Worm (Caenorhabditis elegans) whole organism, mixed stage, embryonic: ENCODE results near the gene F10E9.4.
A peak's percentile ranks its signal among the peaks of the same experiment; 100 is the strongest.

Experiments
- ceh-43 ChIP-seq: fragments of 200-800 bp; sonication (Bioruptor generic); optimal IDR thresholded peaks from 2 replicates; lab custom pipeline; 2018; ENCODE audit warnings: mild to moderate bottlenecking, missing genetic modification characterization, moderate library complexity, missing compliant biosample characterization
- ceh-83 ChIP-seq: fragments of 200-800 bp; sonication (Bioruptor generic); optimal IDR thresholded peaks from 2 replicates; lab custom pipeline; 2018; ENCODE audit warnings: mild to moderate bottlenecking, missing genetic modification characterization, missing compliant biosample characterization
- ham-2 ChIP-seq: fragments of 200-800 bp; sonication (Bioruptor generic); optimal IDR thresholded peaks from 2 replicates; lab custom pipeline; 2018; ENCODE audit warnings: mild to moderate bottlenecking, missing genetic modification characterization, missing compliant biosample characterization
- hlh-1 ChIP-seq: fragments of 150-350 bp; optimal IDR thresholded peaks from 2 replicates; lab custom pipeline; 2014; ENCODE audit warnings: missing biosample characterization, missing genetic modification reagents, missing genetic modification characterization
- lin-13 ChIP-seq: fragments of 150-350 bp; optimal IDR thresholded peaks from 2 replicates; lab custom pipeline; 2014; ENCODE audit warnings: missing biosample characterization, missing genetic modification characterization
- mab-5 ChIP-seq: fragments of 150-350 bp; optimal IDR thresholded peaks from 2 replicates; lab custom pipeline; 2014; ENCODE audit warnings: missing biosample characterization, missing genetic modification characterization
- nhr-76 ChIP-seq: sonication (generic microtip); optimal IDR thresholded peaks from 2 replicates; lab custom pipeline; 2017; ENCODE audit warnings: missing biosample characterization, missing genetic modification characterization
- snpc-4 ChIP-seq: fragments of 150-350 bp; optimal IDR thresholded peaks from 2 replicates; lab custom pipeline; 2014; ENCODE audit warnings: missing biosample characterization, missing genetic modification characterization
- unc-39 ChIP-seq: fragments of 150-350 bp; optimal IDR thresholded peaks from 2 replicates; lab custom pipeline; 2014; ENCODE audit warnings: missing biosample characterization, missing genetic modification characterization
- unc-62 ChIP-seq: fragments of 150-350 bp; optimal IDR thresholded peaks from 2 replicates; lab custom pipeline; 2014; ENCODE audit warnings: missing biosample characterization, missing genetic modification reagents, missing genetic modification characterization
- ztf-11 ChIP-seq: fragments of 150-350 bp; optimal IDR thresholded peaks from 2 replicates; lab custom pipeline; 2014; ENCODE audit warnings: missing biosample characterization, missing genetic modification characterization

DNA sequence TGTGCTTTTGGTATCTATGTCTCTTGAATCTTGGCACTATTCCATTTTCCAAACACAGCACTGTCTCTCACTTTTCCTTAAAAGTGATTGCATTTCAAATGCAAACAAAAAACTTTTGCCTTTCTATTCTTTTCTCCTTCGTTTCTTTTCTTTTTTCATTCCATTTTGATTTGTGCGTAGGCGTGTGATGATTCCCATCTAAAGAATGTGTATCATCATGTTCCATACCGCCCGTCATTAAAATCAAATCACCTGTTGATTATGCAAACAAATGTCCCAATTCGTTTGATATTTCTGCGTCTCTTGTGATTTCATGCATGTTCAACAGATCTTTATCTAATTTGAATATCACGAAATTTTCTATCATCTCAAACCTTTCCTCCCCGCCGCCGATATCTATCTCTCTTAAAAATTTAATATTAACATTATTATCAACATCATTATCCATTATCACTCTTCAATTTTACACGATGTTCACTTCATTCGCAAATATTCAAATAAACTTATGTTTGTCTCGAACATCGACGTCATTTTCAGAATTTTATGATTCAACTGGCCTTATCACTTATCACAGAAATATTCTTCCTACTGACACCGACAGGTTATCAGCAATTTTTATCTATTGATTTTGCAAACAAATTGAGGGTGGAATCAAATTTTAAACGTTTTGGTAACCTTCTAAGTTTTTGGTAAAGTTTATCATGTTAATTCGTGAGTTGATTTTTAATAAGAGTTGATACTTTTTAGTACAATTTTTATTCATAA, 16.9 kb upstream of the F10E9.4 start:
- peak; percentile 11 for TF ChIP-seq unc-62 (GFP tag; lab: Kevin White, UChicago)
- TF ChIP-seq hlh-1 (tag; lab: Kevin White, UChicago), result no peak
- TF ChIP-seq ceh-43 (GFP tag; lab: Kevin White, UChicago), result no peak
- no peak for TF ChIP-seq ham-2 (GFP tag; lab: Kevin White, UChicago)
- TF ChIP-seq unc-39 (tag; lab: Kevin White, UChicago), result no peak
- no peak for TF ChIP-seq mab-5 (tag; lab: Kevin White, UChicago)
- TF ChIP-seq snpc-4, result no peak
- no peak for TF ChIP-seq ceh-83 (GFP tag; lab: Kevin White, UChicago)
- TF ChIP-seq nhr-76 (tag; lab: Kevin White, UChicago), result no peak
- no peak for TF ChIP-seq lin-13 (tag; lab: Kevin White, UChicago)
- TF ChIP-seq ztf-11 (tag; lab: Kevin White, UChicago), result no peak
